Fruit fly (Drosophila melanogaster): Measurements from ENCODE around the gene CG4452.

The CG4452 gene

DNA sequence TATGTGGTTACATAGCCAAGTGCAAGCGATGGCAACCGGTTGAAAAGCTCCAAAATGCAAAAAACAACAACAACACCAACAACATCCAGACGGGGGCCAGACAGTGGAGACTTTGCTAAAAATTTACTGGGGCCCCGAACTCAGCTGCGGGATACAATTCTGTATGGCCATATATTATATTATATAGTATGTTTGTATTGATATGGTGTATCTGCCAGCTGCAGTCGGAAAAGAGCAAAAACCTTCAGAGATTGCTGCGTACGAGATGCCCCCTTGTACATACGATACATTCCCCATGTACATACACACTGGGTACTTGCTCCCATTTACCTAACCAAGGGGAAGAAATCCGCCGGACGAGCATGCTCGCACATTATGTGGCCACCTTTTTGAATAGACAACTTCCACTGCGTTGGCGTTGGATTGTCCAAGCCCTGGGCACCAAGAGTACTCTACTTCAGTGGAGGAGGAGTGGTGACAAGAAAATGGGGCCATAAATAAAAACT, 13.2 kb downstream of the CG4452 start:
- TF ChIP-seq CTCF (optimal IDR thresholded peaks at IDR 0.05), result no peak
- TF ChIP-seq CG8478 (optimal IDR thresholded peaks at IDR 0.05), result no peak

- no peak for TF ChIP-seq CG8478 (optimal IDR thresholded peaks at IDR 0.05)
- TF ChIP-seq CTCF (optimal IDR thresholded peaks at IDR 0.05), result no peak
Observed at dm6 chr3L:9381602-9382001, 14.4 kb downstream of the CG4452 start, which contains the start of gene Hsp23. Gene Hsp23, plus strand, starts transcription at chr3L:9381882.

DNA sequence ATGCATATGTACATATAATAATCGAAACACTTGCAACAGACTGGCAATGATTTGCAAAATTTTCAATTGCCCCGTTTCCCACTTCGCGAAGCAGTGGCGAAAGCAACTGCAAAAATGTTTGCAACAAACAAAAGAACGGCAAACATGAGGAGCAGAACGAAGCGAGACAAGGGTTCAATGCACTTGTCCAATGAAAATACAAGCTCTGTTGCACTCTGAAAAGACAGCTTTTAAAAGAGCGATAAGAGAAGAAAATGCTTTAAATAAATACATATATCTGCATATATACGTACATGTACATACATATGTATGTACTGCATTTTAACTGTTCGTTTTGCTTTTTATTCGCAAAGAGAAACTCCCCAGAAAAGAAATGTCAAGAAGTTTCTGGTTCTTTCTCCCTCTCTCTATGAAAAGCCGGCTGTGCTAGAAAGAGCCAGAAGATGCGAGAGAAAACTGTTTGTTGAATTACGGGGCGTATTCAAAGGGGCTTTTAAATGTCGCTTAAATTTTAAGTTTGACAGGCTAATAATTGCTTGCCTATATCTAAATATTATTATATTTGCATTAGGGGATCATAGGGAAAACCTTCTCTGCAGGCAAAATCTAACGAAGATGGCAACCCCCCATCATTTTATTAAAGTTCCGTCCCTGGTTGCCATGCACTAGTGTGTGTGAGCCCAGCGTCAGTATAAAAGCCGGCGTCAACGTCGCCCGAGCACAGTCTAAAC, 16.3 kb downstream of the CG4452 start, which contains the start of gene Hsp27:
Hsp27 (plus strand) TSS at position 719 of the 731 bp plus-strand sequence.
- TF ChIP-seq CG8478 (optimal IDR thresholded peaks at IDR 0.05), result no peak
- no peak for TF ChIP-seq CTCF (optimal IDR thresholded peaks at IDR 0.05)

- no peak for TF ChIP-seq CG8478 (optimal IDR thresholded peaks at IDR 0.05)
- TF ChIP-seq CTCF (optimal IDR thresholded peaks at IDR 0.05), result no peak
Observed at dm6 chr3L:9384445-9385079, 17.4 kb downstream of the CG4452 start.

DNA sequence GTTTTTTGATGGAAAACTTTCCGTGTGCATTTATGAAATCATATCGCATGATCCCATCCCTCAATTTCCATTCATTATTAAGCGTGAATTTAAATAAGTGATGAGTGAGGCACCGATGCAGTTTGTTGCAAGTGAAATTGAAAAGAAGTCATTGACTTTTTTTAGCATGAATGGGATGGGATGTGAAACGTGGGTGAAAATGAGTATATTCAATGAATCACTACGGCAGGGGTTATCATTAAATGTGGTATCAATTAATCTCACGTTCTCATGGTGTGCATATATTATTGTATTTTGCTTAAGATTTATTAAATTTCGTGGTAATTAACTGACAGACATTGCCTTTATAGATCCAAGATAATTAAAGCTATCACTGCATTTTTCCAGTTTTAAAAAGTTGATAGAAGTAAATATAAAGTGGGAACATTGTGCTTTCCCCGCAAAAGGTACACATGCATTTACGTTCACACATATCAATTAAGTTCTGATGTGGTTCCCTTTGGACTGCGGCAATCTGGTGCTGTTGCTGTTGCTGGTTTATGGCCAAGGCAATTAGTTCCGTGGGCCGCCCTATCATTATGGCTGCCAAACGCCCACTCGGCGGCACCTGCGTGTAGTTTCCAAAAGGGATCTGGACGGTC, 24.3 kb downstream of the CG4452 start:
- no peak for TF ChIP-seq CG8478 (optimal IDR thresholded peaks at IDR 0.05)
- TF ChIP-seq CTCF (optimal IDR thresholded peaks at IDR 0.05), result no peak

- TF ChIP-seq CTCF (optimal IDR thresholded peaks at IDR 0.05), result no peak
- no peak for TF ChIP-seq CG8478 (optimal IDR thresholded peaks at IDR 0.05)
Observed at dm6 chr3L:9396038-9396437, 28.9 kb downstream of the CG4452 start.

- TF ChIP-seq CG8478 (optimal IDR thresholded peaks at IDR 0.05), result no peak
- TF ChIP-seq CTCF (optimal IDR thresholded peaks at IDR 0.05), result no peak
Observed at dm6 chr3L:9396704-9397103, 29.5 kb downstream of the CG4452 start.

DNA sequence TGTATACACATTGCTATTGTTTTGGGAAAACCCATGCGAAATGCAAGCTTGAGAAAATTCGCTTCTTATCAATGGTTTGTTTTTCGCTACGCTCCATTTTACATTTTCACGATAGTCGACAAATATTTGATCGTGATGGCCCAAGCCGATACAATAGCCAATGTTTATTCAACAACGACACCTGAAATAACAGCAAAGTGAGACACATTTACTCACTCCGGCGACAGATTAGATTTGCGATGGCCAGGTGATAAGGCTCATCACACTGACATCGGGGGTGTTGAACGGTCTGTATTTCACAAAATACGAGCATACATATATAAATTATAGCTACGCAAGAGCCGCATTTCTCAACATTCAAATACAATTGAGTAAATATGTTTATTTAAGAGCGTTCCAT, 30.0 kb downstream of the CG4452 start:
- TF ChIP-seq CG8478 (optimal IDR thresholded peaks at IDR 0.05) (no peak), CTCF (optimal IDR thresholded peaks at IDR 0.05) (no peak)

dm6 chr3L:9398028-9398427, 30.9 kb downstream of the CG4452 start:
- TF ChIP-seq CTCF (optimal IDR thresholded peaks at IDR 0.05), result no peak
- no peak for TF ChIP-seq CG8478 (optimal IDR thresholded peaks at IDR 0.05)

- TF ChIP-seq CTCF (optimal IDR thresholded peaks at IDR 0.05), result no peak
- TF ChIP-seq CG8478 (optimal IDR thresholded peaks at IDR 0.05), result no peak
Observed at dm6 chr3L:9398435-9398981, 31.3 kb downstream of the CG4452 start.

DNA sequence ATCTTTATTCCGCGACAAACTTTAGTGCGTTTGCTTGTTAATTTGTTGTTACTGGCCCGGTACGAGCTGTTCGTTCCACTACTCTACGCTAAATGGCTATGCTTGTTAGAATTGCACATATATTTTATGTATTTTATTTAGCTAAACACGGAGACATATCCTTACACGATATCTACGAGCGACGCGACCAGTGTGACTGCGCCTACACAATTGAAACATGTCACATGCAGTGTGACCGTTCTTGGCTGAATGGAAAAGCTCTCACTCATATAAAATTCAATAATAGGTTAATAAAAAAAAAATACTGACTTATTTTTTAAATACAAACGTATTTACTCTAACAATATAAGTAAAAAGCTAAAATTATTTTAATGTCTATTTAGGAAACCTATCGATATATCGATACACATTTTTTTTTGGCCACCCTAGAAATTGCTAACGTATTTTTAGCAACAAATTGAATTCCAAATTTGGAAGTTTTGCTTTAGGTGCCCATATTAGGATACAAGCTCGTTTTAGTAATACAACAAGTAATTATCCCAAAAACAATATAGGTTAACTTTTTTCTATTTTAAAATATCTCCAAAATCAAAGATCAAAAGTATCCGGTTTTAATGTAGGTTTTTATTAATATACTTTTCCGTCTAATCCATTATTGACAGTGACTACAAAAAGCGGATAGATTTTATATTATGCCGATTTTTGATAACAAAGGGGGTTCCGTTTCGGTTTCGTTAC, 32.0 kb downstream of the CG4452 start, which contains the start of gene CG4080:
CG4080 (minus strand) TSS at position 215 of the 738 bp plus-strand sequence.
- peak in 1 of 2 experiments; percentile 10 for TF ChIP-seq CTCF (optimal IDR thresholded peaks at IDR 0.05)
- no peak for TF ChIP-seq CG8478 (optimal IDR thresholded peaks at IDR 0.05)

DNA sequence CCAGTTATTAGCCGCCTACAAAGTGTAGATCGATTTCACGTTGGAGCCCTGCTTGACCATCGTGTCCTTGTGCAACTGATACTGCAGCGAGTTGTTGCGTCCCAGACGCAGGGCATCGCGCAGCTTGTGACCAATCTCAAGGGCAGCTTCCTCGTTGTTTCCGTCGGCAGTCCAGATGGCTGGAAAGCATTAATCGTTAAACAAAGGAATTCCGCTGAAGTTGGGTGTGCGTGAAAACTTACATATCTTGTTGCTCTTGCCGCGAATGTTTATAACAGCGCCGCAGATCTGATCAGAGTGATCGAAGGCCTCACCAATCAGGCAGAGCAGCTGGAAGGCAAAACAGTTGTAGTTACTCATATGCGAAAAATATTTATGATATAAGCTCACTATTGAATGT, 32.7 kb downstream of the CG4452 start:
- TF ChIP-seq CG8478 (optimal IDR thresholded peaks at IDR 0.05) (no peak), CTCF (optimal IDR thresholded peaks at IDR 0.05) (no peak)

dm6 chr3L:9400697-9401353, 33.6 kb downstream of the CG4452 start:
- TF ChIP-seq CG8478 (optimal IDR thresholded peaks at IDR 0.05), result no peak
- no peak for TF ChIP-seq CTCF (optimal IDR thresholded peaks at IDR 0.05)
